Worm (Caenorhabditis elegans) whole organism, early embryonic: ENCODE data around the gene eelo-2.
A peak's percentile ranks its signal among the peaks of the same experiment; 100 is the strongest.

Source experiments
- B0310.2 ChIP-seq: sonication (generic microtip); optimal IDR thresholded peaks from 2 replicates; lab custom pipeline; 2016; ENCODE audit warnings: mild to moderate bottlenecking, missing genetic modification characterization, missing compliant biosample characterization
- F13C5.2 ChIP-seq: sonication (generic microtip); optimal IDR thresholded peaks from 2 replicates; lab custom pipeline; 2017; ENCODE audit warnings: mild to moderate bottlenecking, missing genetic modification characterization, inconsistent platforms, missing compliant biosample characterization
- aly-1 ChIP-seq: sonication (generic microtip); optimal IDR thresholded peaks from 2 replicates; lab custom pipeline; 2016; ENCODE audit warnings: missing genetic modification characterization, missing compliant biosample characterization
- ama-1 ChIP-seq: fragments of 150-350 bp; optimal IDR thresholded peaks from 2 replicates; lab custom pipeline; 2014
- ceh-13 ChIP-seq: fragments of 200-800 bp; sonication (Bioruptor generic); optimal IDR thresholded peaks from 2 replicates; lab custom pipeline; 2018; ENCODE audit warnings: mild to moderate bottlenecking, missing genetic modification characterization, missing compliant biosample characterization
- ceh-36 ChIP-seq: sonication (generic microtip); optimal IDR thresholded peaks from 2 replicates; lab custom pipeline; 2016; ENCODE audit warnings: missing genetic modification characterization, inconsistent platforms, missing compliant biosample characterization
- ets-7 ChIP-seq: sonication (generic microtip); optimal IDR thresholded peaks from 2 replicates; lab custom pipeline; 2016; ENCODE audit warnings: missing genotype, missing genetic modification characterization, missing compliant biosample characterization
- flt-1 ChIP-seq: fragments of 200-800 bp; sonication (Bioruptor generic); IDR thresholded peaks from 2 replicates; pipeline ENCODE4 v1.3.6; 2022; ENCODE audit warnings: missing genetic modification characterization, missing compliant biosample characterization
- hmbx-1 ChIP-seq: sonication (generic microtip); optimal IDR thresholded peaks from 2 replicates; lab custom pipeline; 2016; ENCODE audit warnings: mild to moderate bottlenecking, missing genetic modification characterization, missing compliant biosample characterization
- hmg-4 ChIP-seq: fragments of 200-800 bp; sonication (Bioruptor generic); optimal IDR thresholded peaks from 2 replicates; lab custom pipeline; 2018; ENCODE audit warnings: mild to moderate bottlenecking, missing genetic modification characterization, missing compliant biosample characterization
- hnd-1 ChIP-seq: sonication (generic microtip); optimal IDR thresholded peaks from 2 replicates; lab custom pipeline; 2016; ENCODE audit warnings: missing genetic modification characterization, missing compliant biosample characterization
- pes-1 ChIP-seq: fragments of 200-800 bp; sonication (Bioruptor generic); IDR thresholded peaks from 2 replicates; pipeline ENCODE4 v1.3.6; 2022; ENCODE audit warnings: missing genetic modification reagents, missing genetic modification characterization, missing compliant biosample characterization
- scrt-1 ChIP-seq: fragments of 200-800 bp; sonication (Bioruptor generic); IDR thresholded peaks from 2 replicates; pipeline ENCODE4 v1.3.6; 2022; ENCODE audit warnings: missing genetic modification characterization, missing compliant biosample characterization
- sea-1 ChIP-seq: fragments of 200-800 bp; sonication (Bioruptor generic); conservative IDR thresholded peaks from 2 replicates; pipeline ENCODE4 v1.3.6; 2022; ENCODE audit warnings: missing genetic modification characterization, missing compliant biosample characterization
- tbx-11 ChIP-seq: fragments of 200-800 bp; sonication (Bioruptor generic); IDR thresholded peaks from 2 replicates; pipeline ENCODE4 v1.3.6; 2022; ENCODE audit warnings: missing genetic modification characterization, missing compliant biosample characterization
- tbx-37 ChIP-seq: fragments of 200-800 bp; sonication (Bioruptor generic); conservative IDR thresholded peaks from 2 replicates; pipeline ENCODE4 v1.3.6; 2022; ENCODE audit warnings: missing genetic modification reagents, missing genetic modification characterization, missing compliant biosample characterization
- tra-4 ChIP-seq: sonication (generic microtip); optimal IDR thresholded peaks from 2 replicates; lab custom pipeline; 2017; ENCODE audit warnings: missing genetic modification characterization, missing compliant biosample characterization

eelo-2 gene

ce11 chrIV:17249691-17250181 is at the start of gene eelo-2:
Gene eelo-2, plus strand, starts transcription at chrIV:17250131.
- no peak for TF ChIP-seq B0310.2 (tag; lab: Kevin White, UChicago)
- TF ChIP-seq tbx-37 (GFP tag; lab: Robert Waterston, UW), result peak; percentile 50; the same call in 1 of the 2 replicates
- TF ChIP-seq F13C5.2, result peak; percentile 92
- TF ChIP-seq tbx-11 (GFP tag; lab: Robert Waterston, UW), result no peak
- no peak for TF ChIP-seq ets-7 (tag; lab: Kevin White, UChicago)
- TF ChIP-seq flt-1 (GFP tag; lab: Robert Waterston, UW), result 0 out of 2 replicates have a peak, but pooled peaks have one; percentile 36
- TF ChIP-seq hmbx-1 (tag; lab: Kevin White, UChicago), result no peak
- no peak for TF ChIP-seq tra-4 (tag; lab: Kevin White, UChicago)
- peak; percentile 72 for TF ChIP-seq pes-1 (GFP tag; lab: Robert Waterston, UW)
- peak; percentile 22 for TF ChIP-seq hnd-1
- no peak for TF ChIP-seq ceh-13 (GFP tag; lab: Kevin White, UChicago)
- TF ChIP-seq ama-1 (lab: Kevin White, UChicago), result no peak
- no peak for TF ChIP-seq aly-1 (tag; lab: Kevin White, UChicago)
- peak; percentile 5 for TF ChIP-seq ceh-36 (tag; lab: Kevin White, UChicago)
- peak; percentile 89 for TF ChIP-seq hmg-4 (GFP tag; lab: Kevin White, UChicago)
- no peak for TF ChIP-seq sea-1 (GFP tag; lab: Robert Waterston, UW)
- TF ChIP-seq scrt-1 (GFP tag; lab: Robert Waterston, UW), result 0 out of 2 replicates have a peak, but pooled peaks have one; percentile 31

DNA sequence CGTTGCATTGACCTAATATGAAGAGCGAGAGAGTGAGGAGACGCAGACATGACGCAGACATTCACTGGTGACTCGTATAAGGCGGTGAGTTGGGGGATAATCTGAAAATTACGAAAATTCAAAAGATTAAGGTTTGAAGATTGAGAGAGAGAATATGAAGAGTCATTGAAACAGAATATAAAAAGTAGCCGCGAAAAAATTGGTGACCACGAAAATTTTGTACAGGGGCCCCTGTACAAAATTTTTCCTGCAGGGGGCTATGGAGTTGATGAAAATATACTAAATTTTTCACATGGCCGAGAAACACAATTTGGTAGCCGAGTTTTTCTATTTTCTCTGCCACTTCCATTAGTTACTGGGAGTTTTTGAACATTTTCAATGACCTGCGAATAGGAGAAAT is 43.2 kb upstream of the eelo-2 start, which contains the start of gene cnnm-1:
Gene cnnm-1 (minus strand): TSS at position 101 of the 400 bp plus-strand sequence.
- TF ChIP-seq hnd-1, result no peak
- no peak for TF ChIP-seq scrt-1 (GFP tag; lab: Robert Waterston, UW)
- no peak for TF ChIP-seq pes-1 (GFP tag; lab: Robert Waterston, UW)
- TF ChIP-seq ceh-36 (tag; lab: Kevin White, UChicago), result no peak
- no peak for TF ChIP-seq tbx-37 (GFP tag; lab: Robert Waterston, UW)
- TF ChIP-seq tbx-11 (GFP tag; lab: Robert Waterston, UW), result no peak
- no peak for TF ChIP-seq tra-4 (tag; lab: Kevin White, UChicago)
- no peak for TF ChIP-seq B0310.2 (tag; lab: Kevin White, UChicago)
- no peak for TF ChIP-seq hmg-4 (GFP tag; lab: Kevin White, UChicago)

DNA sequence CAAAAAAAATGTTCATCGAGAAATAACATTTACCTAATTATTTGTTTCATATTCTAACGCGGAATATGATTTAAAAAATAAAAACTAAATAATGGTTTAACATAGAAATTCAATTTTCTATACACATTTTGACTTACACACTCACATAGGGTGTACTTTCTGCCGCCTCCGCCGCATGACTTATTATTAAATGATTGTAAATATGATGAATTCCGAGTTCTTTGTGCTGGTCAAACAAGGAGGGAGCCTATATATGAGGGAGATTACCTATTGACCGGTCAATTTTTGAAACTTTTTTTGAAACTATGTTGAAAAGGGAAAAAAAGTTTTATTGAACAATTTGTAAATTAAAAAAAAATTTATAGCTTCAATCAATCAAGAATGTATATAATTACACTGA is 42.1 kb upstream of the eelo-2 start:
- TF ChIP-seq flt-1 (GFP tag; lab: Robert Waterston, UW) (no peak), tra-4 (tag; lab: Kevin White, UChicago) (no peak), ceh-36 (tag; lab: Kevin White, UChicago) (no peak), F13C5.2 (no peak), hmbx-1 (tag; lab: Kevin White, UChicago) (no peak), pes-1 (GFP tag; lab: Robert Waterston, UW) (no peak), ets-7 (tag; lab: Kevin White, UChicago) (no peak), ceh-13 (GFP tag; lab: Kevin White, UChicago) (no peak), ama-1 (lab: Kevin White, UChicago) (no peak), B0310.2 (tag; lab: Kevin White, UChicago) (no peak), tbx-11 (GFP tag; lab: Robert Waterston, UW) (no peak), sea-1 (GFP tag; lab: Robert Waterston, UW) (no peak), aly-1 (tag; lab: Kevin White, UChicago) (no peak), scrt-1 (GFP tag; lab: Robert Waterston, UW) (no peak), hnd-1 (no peak)

DNA sequence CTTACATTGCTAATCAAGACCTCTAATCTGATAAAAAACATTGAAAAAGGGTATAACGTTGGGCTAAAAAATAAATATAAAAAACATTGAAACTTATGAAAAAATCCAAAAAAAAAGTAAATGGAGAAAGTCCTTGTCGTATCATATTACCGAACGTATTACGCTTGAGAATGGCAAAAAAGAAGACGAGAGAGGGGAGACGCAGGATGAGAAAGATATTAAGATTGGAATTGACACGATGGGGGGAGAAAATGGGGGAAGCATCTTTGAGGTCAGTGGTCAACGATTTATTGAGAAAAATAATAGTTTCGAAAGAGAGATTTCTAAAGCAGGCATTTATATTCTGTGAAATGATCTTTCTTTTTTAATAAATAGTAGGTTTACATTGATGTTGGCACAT is 40.6 kb upstream of the eelo-2 start:
- TF ChIP-seq tbx-37 (GFP tag; lab: Robert Waterston, UW) (no peak), hmg-4 (GFP tag; lab: Kevin White, UChicago) (no peak), pes-1 (GFP tag; lab: Robert Waterston, UW) (no peak), sea-1 (GFP tag; lab: Robert Waterston, UW) (no peak), scrt-1 (GFP tag; lab: Robert Waterston, UW) (no peak), ceh-13 (GFP tag; lab: Kevin White, UChicago) (no peak), aly-1 (tag; lab: Kevin White, UChicago) (no peak), B0310.2 (tag; lab: Kevin White, UChicago) (no peak), tbx-11 (GFP tag; lab: Robert Waterston, UW) (no peak), ets-7 (tag; lab: Kevin White, UChicago) (no peak), flt-1 (GFP tag; lab: Robert Waterston, UW) (no peak), ama-1 (lab: Kevin White, UChicago) (no peak), F13C5.2 (no peak)

DNA sequence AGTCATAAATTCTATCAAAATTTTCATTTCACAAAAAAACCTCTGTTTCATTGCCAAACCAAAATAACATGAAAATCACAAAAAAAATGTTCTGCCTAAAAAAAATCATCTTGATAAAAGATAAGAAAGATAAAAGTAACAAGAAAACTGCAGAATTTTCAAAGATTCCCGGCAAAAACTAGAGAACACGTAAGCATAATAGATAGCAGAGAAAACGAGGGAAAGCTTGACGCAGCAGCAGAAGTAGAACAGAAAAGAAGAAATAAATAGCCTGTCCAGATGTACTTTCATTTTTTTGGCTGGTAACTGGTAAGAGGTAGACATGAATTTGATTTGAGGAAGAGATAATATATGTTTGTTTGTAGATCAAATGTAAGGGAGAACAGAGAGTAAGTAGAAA is 39.2 kb upstream of the eelo-2 start:
- TF ChIP-seq B0310.2 (tag; lab: Kevin White, UChicago), result no peak
- no peak for TF ChIP-seq tra-4 (tag; lab: Kevin White, UChicago)
- TF ChIP-seq aly-1 (tag; lab: Kevin White, UChicago), result no peak
- TF ChIP-seq ama-1 (lab: Kevin White, UChicago), result no peak
- no peak for TF ChIP-seq hmg-4 (GFP tag; lab: Kevin White, UChicago)
- no peak for TF ChIP-seq F13C5.2
- TF ChIP-seq scrt-1 (GFP tag; lab: Robert Waterston, UW), result no peak
- TF ChIP-seq ceh-13 (GFP tag; lab: Kevin White, UChicago), result no peak
- TF ChIP-seq ets-7 (tag; lab: Kevin White, UChicago), result no peak
- no peak for TF ChIP-seq sea-1 (GFP tag; lab: Robert Waterston, UW)
- no peak for TF ChIP-seq pes-1 (GFP tag; lab: Robert Waterston, UW)
- TF ChIP-seq flt-1 (GFP tag; lab: Robert Waterston, UW), result no peak
- TF ChIP-seq tbx-11 (GFP tag; lab: Robert Waterston, UW), result no peak
- TF ChIP-seq hnd-1, result no peak
- TF ChIP-seq hmbx-1 (tag; lab: Kevin White, UChicago), result no peak
- no peak for TF ChIP-seq ceh-36 (tag; lab: Kevin White, UChicago)

DNA sequence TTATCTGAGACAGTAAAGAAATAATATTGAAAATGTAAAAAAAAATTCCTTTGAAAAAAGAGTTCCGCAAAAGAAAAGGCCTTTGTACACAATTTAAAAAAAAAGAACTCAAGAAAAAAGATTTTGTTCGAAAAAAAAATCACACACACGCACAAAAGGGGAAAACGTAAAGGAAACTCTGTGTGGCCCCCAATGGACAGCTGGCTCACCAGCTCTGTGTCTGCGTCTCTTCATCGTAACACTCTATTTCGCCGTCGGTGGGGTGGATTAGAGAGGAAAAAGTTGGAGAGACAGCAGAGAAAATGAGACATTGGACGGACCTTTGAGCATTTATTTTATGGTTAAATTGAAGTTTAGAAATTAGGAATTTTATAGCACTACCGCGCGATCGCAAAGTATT is 34.9 kb upstream of the eelo-2 start:
- no peak for TF ChIP-seq scrt-1 (GFP tag; lab: Robert Waterston, UW)
- TF ChIP-seq ceh-36 (tag; lab: Kevin White, UChicago), result no peak
- TF ChIP-seq hmg-4 (GFP tag; lab: Kevin White, UChicago), result no peak
- no peak for TF ChIP-seq hmbx-1 (tag; lab: Kevin White, UChicago)
- TF ChIP-seq pes-1 (GFP tag; lab: Robert Waterston, UW), result no peak
- no peak for TF ChIP-seq ets-7 (tag; lab: Kevin White, UChicago)
- no peak for TF ChIP-seq ama-1 (lab: Kevin White, UChicago)
- TF ChIP-seq ceh-13 (GFP tag; lab: Kevin White, UChicago), result no peak
- TF ChIP-seq tbx-37 (GFP tag; lab: Robert Waterston, UW), result no peak
- TF ChIP-seq tbx-11 (GFP tag; lab: Robert Waterston, UW), result no peak
- no peak for TF ChIP-seq flt-1 (GFP tag; lab: Robert Waterston, UW)
- TF ChIP-seq B0310.2 (tag; lab: Kevin White, UChicago), result no peak
- no peak for TF ChIP-seq tra-4 (tag; lab: Kevin White, UChicago)
- TF ChIP-seq F13C5.2, result no peak
- TF ChIP-seq hnd-1, result no peak
- TF ChIP-seq aly-1 (tag; lab: Kevin White, UChicago), result no peak
- no peak for TF ChIP-seq sea-1 (GFP tag; lab: Robert Waterston, UW)
